Worm (Caenorhabditis elegans) whole organism, young adult: ENCODE measurements around the gene lys-7.
A peak's percentile ranks its signal among the peaks of the same experiment; 100 is the strongest.

Experiments
- B0261.1 ChIP-seq: sonication (generic microtip); optimal IDR thresholded peaks from 2 replicates; lab custom pipeline; 2016; ENCODE audit warnings: mild to moderate bottlenecking, missing genetic modification characterization, moderate library complexity, missing compliant biosample characterization
- C06A6.2 ChIP-seq: fragments of 200-800 bp; sonication (Bioruptor generic); conservative IDR thresholded peaks from 2 replicates; pipeline ENCODE4 v1.3.6; 2022; ENCODE audit warnings: missing genetic modification characterization, missing compliant biosample characterization
- D2030.7 ChIP-seq: fragments of 200-800 bp; sonication (Bioruptor generic); IDR thresholded peaks from 2 replicates; pipeline ENCODE4 v1.3.6; 2022; ENCODE audit warnings: missing genetic modification reagents, missing genetic modification characterization, missing compliant biosample characterization
- F10E7.11 ChIP-seq: sonication (generic microtip); optimal IDR thresholded peaks from 2 replicates; lab custom pipeline; 2017; ENCODE audit warnings: mild to moderate bottlenecking, missing genetic modification characterization, moderate library complexity, missing compliant biosample characterization
- F23B12.7 ChIP-seq: sonication (generic microtip); optimal IDR thresholded peaks from 2 replicates; lab custom pipeline; 2017; ENCODE audit warnings: missing genetic modification characterization, mild to moderate bottlenecking, missing compliant biosample characterization, antibody characterized with exemption, moderate library complexity; ENCODE audit not compliant: insufficient read depth
- F37B4.10 ChIP-seq: fragments of 200-800 bp; sonication (Bioruptor generic); IDR thresholded peaks from 2 replicates; pipeline ENCODE4 v1.3.6; 2022; ENCODE audit warnings: missing genetic modification characterization, missing compliant biosample characterization
- F49E8.2 ChIP-seq: sonication (generic microtip); optimal IDR thresholded peaks from 3 replicates; lab custom pipeline; 2017; ENCODE audit warnings: missing genetic modification characterization, mild to moderate bottlenecking, missing compliant biosample characterization, antibody characterized with exemption, moderate library complexity; ENCODE audit not compliant: insufficient read depth
- F52B5.7 ChIP-seq: sonication (generic microtip); optimal IDR thresholded peaks from 2 replicates; lab custom pipeline; 2016; ENCODE audit warnings: mild to moderate bottlenecking, missing genetic modification characterization, missing compliant biosample characterization
- F57A8.1 ChIP-seq: fragments of 200-800 bp; sonication (Bioruptor generic); optimal IDR thresholded peaks from 2 replicates; lab custom pipeline; 2018; ENCODE audit warnings: mild to moderate bottlenecking, missing genetic modification characterization, moderate library complexity, missing compliant biosample characterization
- T07F8.4 ChIP-seq: sonication (generic microtip); optimal IDR thresholded peaks from 2 replicates; lab custom pipeline; 2016; ENCODE audit warnings: mild to moderate bottlenecking, missing genetic modification characterization, moderate library complexity, missing compliant biosample characterization
- Y53G8AR.9 ChIP-seq: fragments of 200-800 bp; sonication (Bioruptor generic); conservative IDR thresholded peaks from 2 replicates; pipeline ENCODE4 v1.3.6; 2022; ENCODE audit warnings: missing genetic modification reagents, missing genetic modification characterization, missing compliant biosample characterization
- aptf-2 ChIP-seq: fragments of 200-800 bp; sonication (Bioruptor generic); conservative IDR thresholded peaks from 2 replicates; pipeline ENCODE4 v1.3.6; 2022; ENCODE audit warnings: missing genetic modification reagents, missing genetic modification characterization, missing compliant biosample characterization
- atf-7 ChIP-seq: sonication (generic microtip); optimal IDR thresholded peaks from 2 replicates; lab custom pipeline; 2017; ENCODE audit warnings: mild to moderate bottlenecking, missing genetic modification characterization, missing compliant biosample characterization
- bed-1 ChIP-seq: fragments of 200-800 bp; sonication (Bioruptor generic); IDR thresholded peaks from 2 replicates; pipeline ENCODE4 v1.3.6; 2022; ENCODE audit warnings: missing genetic modification reagents, missing genetic modification characterization, missing compliant biosample characterization
- bed-2 ChIP-seq: fragments of 200-800 bp; sonication (Bioruptor generic); IDR thresholded peaks from 2 replicates; pipeline ENCODE4 v1.3.6; 2022; ENCODE audit warnings: missing genetic modification reagents, missing genetic modification characterization, missing compliant biosample characterization
- ceh-100 ChIP-seq: fragments of 200-800 bp; sonication (Bioruptor generic); IDR thresholded peaks from 2 replicates; pipeline ENCODE4 v1.3.6; 2022; ENCODE audit warnings: missing genetic modification reagents, missing genetic modification characterization, missing compliant biosample characterization
- ceh-40 ChIP-seq: fragments of 200-800 bp; sonication (Bioruptor generic); IDR thresholded peaks from 2 replicates; pipeline ENCODE4 v1.3.6; 2022; ENCODE audit warnings: missing genetic modification characterization, missing compliant biosample characterization
- dpff-1 ChIP-seq: sonication (generic microtip); optimal IDR thresholded peaks from 2 replicates; lab custom pipeline; 2017; ENCODE audit warnings: mild to moderate bottlenecking, missing genetic modification characterization, missing compliant biosample characterization
- hsf-1 ChIP-seq: fragments of 200-800 bp; sonication (Bioruptor generic); IDR thresholded peaks from 2 replicates; pipeline ENCODE4 v1.3.6; 2022; ENCODE audit warnings: missing genetic modification reagents, missing genetic modification characterization, missing compliant biosample characterization
- let-526 ChIP-seq: fragments of 200-800 bp; sonication (Bioruptor generic); IDR thresholded peaks from 2 replicates; pipeline ENCODE4 v1.3.6; 2022; ENCODE audit warnings: missing genetic modification reagents, missing genetic modification characterization, missing compliant biosample characterization
- lin-40 ChIP-seq: sonication (generic microtip); optimal IDR thresholded peaks from 2 replicates; lab custom pipeline; 2016; ENCODE audit warnings: missing genetic modification characterization, mild to moderate bottlenecking, missing compliant biosample characterization, missing genotype, missing genetic modification reagents
- lsl-1 ChIP-seq: fragments of 200-800 bp; sonication (Bioruptor generic); optimal IDR thresholded peaks from 2 replicates; lab custom pipeline; 2018; ENCODE audit warnings: mild to moderate bottlenecking, missing genetic modification characterization, moderate library complexity, missing compliant biosample characterization
- madf-10 ChIP-seq: sonication (generic microtip); optimal IDR thresholded peaks from 2 replicates; lab custom pipeline; 2016; ENCODE audit warnings: mild to moderate bottlenecking, missing genetic modification characterization, missing compliant biosample characterization
- mcd-1 ChIP-seq: fragments of 200-800 bp; sonication (Bioruptor generic); IDR thresholded peaks from 2 replicates; pipeline ENCODE4 v1.3.6; 2022; ENCODE audit warnings: missing genetic modification reagents, missing genetic modification characterization, missing compliant biosample characterization
- mxl-1 ChIP-seq: sonication (generic microtip); optimal IDR thresholded peaks from 2 replicates; lab custom pipeline; 2016; ENCODE audit warnings: missing genetic modification characterization, missing compliant biosample characterization
- nfya-1 ChIP-seq: sonication (generic microtip); optimal IDR thresholded peaks from 2 replicates; lab custom pipeline; 2017; ENCODE audit warnings: antibody characterized with exemption, missing compliant biosample characterization, missing genetic modification characterization, borderline replicate concordance; ENCODE audit not compliant: insufficient read depth
- nfya-2 ChIP-seq: fragments of 200-800 bp; sonication (Bioruptor generic); IDR thresholded peaks from 2 replicates; pipeline ENCODE4 v1.3.6; 2022; ENCODE audit warnings: missing genetic modification reagents, missing genetic modification characterization, missing compliant biosample characterization
- nhr-179 ChIP-seq: sonication (generic microtip); optimal IDR thresholded peaks from 2 replicates; lab custom pipeline; 2016; ENCODE audit warnings: mild to moderate bottlenecking, missing genetic modification characterization, missing compliant biosample characterization
- nhr-27 ChIP-seq: fragments of 200-800 bp; sonication (Bioruptor generic); optimal IDR thresholded peaks from 2 replicates; lab custom pipeline; 2018; ENCODE audit warnings: mild to moderate bottlenecking, missing genetic modification characterization, moderate library complexity, missing compliant biosample characterization
- nhr-80 ChIP-seq: sonication (generic microtip); optimal IDR thresholded peaks from 2 replicates; lab custom pipeline; 2016; ENCODE audit warnings: missing genetic modification characterization, missing compliant biosample characterization
- pha-4 ChIP-seq: fragments of 150-350 bp; sonication (generic microtip); optimal IDR thresholded peaks from 2 replicates; lab custom pipeline; 2014; ENCODE audit warnings: missing biosample characterization, missing genetic modification reagents, missing genetic modification characterization
- sdz-38 ChIP-seq: sonication (generic microtip); optimal IDR thresholded peaks from 2 replicates; lab custom pipeline; 2016; ENCODE audit warnings: missing genotype, missing genetic modification characterization, missing compliant biosample characterization
- snpc-1.1 ChIP-seq: sonication (generic microtip); optimal IDR thresholded peaks from 2 replicates; lab custom pipeline; 2017; ENCODE audit warnings: missing genetic modification characterization, mild to moderate bottlenecking, missing compliant biosample characterization, antibody characterized with exemption, moderate library complexity, missing genotype, missing genetic modification reagents; ENCODE audit not compliant: insufficient read depth
- tbp1 ChIP-seq: fragments of 200-800 bp; sonication (Bioruptor generic); optimal IDR thresholded peaks from 2 replicates; lab custom pipeline; 2018; ENCODE audit warnings: mild to moderate bottlenecking, missing genetic modification characterization, missing compliant biosample characterization
- unc-62 ChIP-seq: fragments of 150-350 bp; optimal IDR thresholded peaks from 2 replicates; lab custom pipeline; 2014; ENCODE audit warnings: missing biosample characterization, missing genetic modification reagents, missing genetic modification characterization
- ztf-22 ChIP-seq: fragments of 200-800 bp; sonication (Bioruptor generic); optimal IDR thresholded peaks from 2 replicates; lab custom pipeline; 2018; ENCODE audit warnings: mild to moderate bottlenecking, missing genetic modification characterization, moderate library complexity, missing compliant biosample characterization
- ztf-26 ChIP-seq: sonication (generic microtip); optimal IDR thresholded peaks from 2 replicates; lab custom pipeline; 2017; ENCODE audit warnings: missing genetic modification characterization, missing compliant biosample characterization
- ztf-3 ChIP-seq: fragments of 200-800 bp; sonication (Bioruptor generic); optimal IDR thresholded peaks from 2 replicates; lab custom pipeline; 2018; ENCODE audit warnings: mild to moderate bottlenecking, missing genetic modification characterization, missing compliant biosample characterization

lys-7 gene

ce11 chrV:3509878-3510277 lies 27.5 kb upstream of the lys-7 start, which contains the start of gene str-228:
Gene str-228, plus strand, starts transcription at chrV:3510178.
- TF ChIP-seq F37B4.10 (GFP tag; lab: Robert Waterston, UW) (no peak), ztf-26 (no peak), B0261.1 (tag; lab: Kevin White, UChicago) (no peak), Y53G8AR.9 (GFP tag; lab: Robert Waterston, UW) (no peak), F57A8.1 (no peak), C06A6.2 (GFP tag; lab: Robert Waterston, UW) (no peak), let-526 (GFP tag; lab: Robert Waterston, UW) (no peak), madf-10 (no peak), mxl-1 (tag; lab: Kevin White, UChicago) (no peak), nhr-179 (tag; lab: Kevin White, UChicago) (no peak), ceh-40 (GFP tag; lab: Robert Waterston, UW) (no peak), snpc-1.1 (no peak), nhr-27 (tag; lab: Kevin White, UChicago) (no peak), dpff-1 (tag; lab: Kevin White, UChicago) (no peak), lin-40 (tag; lab: Kevin White, UChicago) (no peak), F23B12.7 (no peak), pha-4 (tag; lab: Kevin White, UChicago) (no peak)

ce11 chrV:3507691-3508090 lies 25.3 kb upstream of the lys-7 start, which contains the start of gene str-225:
Gene str-225, plus strand, starts transcription at chrV:3507822.
- TF ChIP-seq dpff-1 (tag; lab: Kevin White, UChicago) (no peak), ceh-100 (no peak), bed-2 (GFP tag; lab: Robert Waterston, UW) (no peak), hsf-1 (GFP tag; lab: Robert Waterston, UW) (no peak), T07F8.4 (no peak), F52B5.7 (tag; lab: Kevin White, UChicago) (no peak)

ce11 chrV:3506252-3506651 lies 23.9 kb upstream of the lys-7 start, which contains the start of gene ugt-64:
Gene ugt-64, minus strand, starts transcription at chrV:3506352.
- peak; percentile 24 for TF ChIP-seq lsl-1

- TF ChIP-seq atf-7 (tag; lab: Kevin White, UChicago) (peak; percentile 26), bed-1 (GFP tag; lab: Robert Waterston, UW) (no peak), pha-4 (tag; lab: Kevin White, UChicago) (peak; percentile 48), tbp1 (GFP tag; lab: Kevin White, UChicago) (peak; percentile 21), F10E7.11 (no peak), nhr-80 (tag; lab: Kevin White, UChicago) (peak; percentile 79), aptf-2 (GFP tag; lab: Robert Waterston, UW) (no peak), unc-62 (peak; percentile 62), ceh-40 (GFP tag; lab: Robert Waterston, UW) (no peak)
Measured at ce11 chrV:3505745-3506144, 23.3 kb upstream of the lys-7 start.

- TF ChIP-seq sdz-38 (tag; lab: Kevin White, UChicago) (no peak), ztf-3 (GFP tag; lab: Kevin White, UChicago) (no peak), nfya-2 (GFP tag; lab: Robert Waterston, UW) (no peak), ceh-40 (GFP tag; lab: Robert Waterston, UW) (no peak), nhr-80 (tag; lab: Kevin White, UChicago) (no peak), D2030.7 (GFP tag; lab: Robert Waterston, UW) (no peak), mcd-1 (no peak), F49E8.2 (tag; lab: Kevin White, UChicago) (no peak), T07F8.4 (no peak), nfya-1 (tag; lab: Kevin White, UChicago) (no peak), nhr-179 (tag; lab: Kevin White, UChicago) (no peak), ztf-22 (GFP tag; lab: Kevin White, UChicago) (no peak)
Measured at ce11 chrV:3502038-3502437, 19.6 kb upstream of the lys-7 start, which contains the start of the genes C07G3.8 and C07G3.10. Gene C07G3.8, minus strand, starts transcription at chrV:3502138. Gene C07G3.10, plus strand, starts transcription at chrV:3502307.
